Fruit fly (Drosophila melanogaster) ovary, adult (tissue): ENCODE data around the gene m-cup.

Experiments used
- CG17801 ChIP-seq: fragments of 200-800 bp; optimal IDR thresholded peaks from 2 replicates; lab custom pipeline; 2019; ENCODE audit warnings: missing biosample characterization, mild to moderate bottlenecking, missing genetic modification characterization, moderate library complexity; ENCODE audit not compliant: partially characterized antibody

m-cup gene

dm6 chr3R:17130326-17130725, 18.9 kb downstream of the m-cup start, which contains the start of gene CG17475:
Gene CG17475, minus strand, starts transcription at chr3R:17130426.
- TF ChIP-seq CG17801 (GFP tag; lab: Kevin White, UChicago) = no peak

- no peak for TF ChIP-seq CG17801 (GFP tag; lab: Kevin White, UChicago)
Measured at dm6 chr3R:17127912-17128311, 21.3 kb downstream of the m-cup start, which contains the start of gene CG31265. Gene CG31265, plus strand, starts transcription at chr3R:17128212.

dm6 chr3R:17126838-17127237, 22.4 kb downstream of the m-cup start, which contains the start of the genes CG17477 and CG31269:
Gene CG17477, minus strand, starts transcription at chr3R:17126938.
Gene CG31269, plus strand, starts transcription at chr3R:17127126.
- TF ChIP-seq CG17801 (GFP tag; lab: Kevin White, UChicago) = no peak

- TF ChIP-seq CG17801 (GFP tag; lab: Kevin White, UChicago) = no peak
Measured at dm6 chr3R:17125339-17126044, 23.7 kb downstream of the m-cup start, which contains the start of gene cher. Gene cher, minus strand, starts transcription at chr3R:17125389.

dm6 chr3R:17124177-17124576, 25.0 kb downstream of the m-cup start, which contains the start of gene CG45079:
Gene CG45079, plus strand, starts transcription at chr3R:17124477.
- no peak for TF ChIP-seq CG17801 (GFP tag; lab: Kevin White, UChicago)

- no peak for TF ChIP-seq CG17801 (GFP tag; lab: Kevin White, UChicago)
Measured at dm6 chr3R:17122796-17123504, 26.3 kb downstream of the m-cup start.

dm6 chr3R:17121277-17121676, 27.9 kb downstream of the m-cup start, which contains the start of gene CG42779:
Gene CG42779, plus strand, starts transcription at chr3R:17121577.
- no peak for TF ChIP-seq CG17801 (GFP tag; lab: Kevin White, UChicago)

- TF ChIP-seq CG17801 (GFP tag; lab: Kevin White, UChicago) = no peak
Measured at dm6 chr3R:17120165-17120564, 29.0 kb downstream of the m-cup start, which contains the start of gene CG34278. Gene CG34278, plus strand, starts transcription at chr3R:17120465.

- TF ChIP-seq CG17801 (GFP tag; lab: Kevin White, UChicago) = peak; percentile 56
Measured at dm6 chr3R:17118917-17119378, 30.3 kb downstream of the m-cup start.

dm6 chr3R:17117607-17118327, 31.4 kb downstream of the m-cup start:
- TF ChIP-seq CG17801 (GFP tag; lab: Kevin White, UChicago) = no peak

- no peak for TF ChIP-seq CG17801 (GFP tag; lab: Kevin White, UChicago)
Measured at dm6 chr3R:17116231-17116630, 33.0 kb downstream of the m-cup start.

dm6 chr3R:17115668-17116067, 33.5 kb downstream of the m-cup start:
- no peak for TF ChIP-seq CG17801 (GFP tag; lab: Kevin White, UChicago)

- no peak for TF ChIP-seq CG17801 (GFP tag; lab: Kevin White, UChicago)
Measured at dm6 chr3R:17110880-17111726, 38.1 kb downstream of the m-cup start.

- no peak for TF ChIP-seq CG17801 (GFP tag; lab: Kevin White, UChicago)
Measured at dm6 chr3R:17108881-17109280, 40.3 kb downstream of the m-cup start.
